Fruit fly (Drosophila melanogaster) whole organism, embryonic: ENCODE data around the gene mEFTs.

Experiments used
- B-H2 ChIP-seq: fragments of 200-800 bp; sonication (Bioruptor generic); optimal IDR thresholded peaks from 2 replicates; lab custom pipeline; 2018; ENCODE audit warnings: missing biosample characterization, mild to moderate bottlenecking, missing genetic modification characterization
- Bdp1 ChIP-seq: fragments of 200-800 bp; sonication (Bioruptor generic); optimal IDR thresholded peaks from 3 replicates; lab custom pipeline; 2016; ENCODE audit warnings: missing biosample characterization, missing genetic modification characterization
- CG10147 ChIP-seq: fragments of 200-800 bp; sonication (Bioruptor generic); optimal IDR thresholded peaks from 2 replicates; lab custom pipeline; 2019; ENCODE audit warnings: missing biosample characterization, mild to moderate bottlenecking, missing genetic modification characterization, moderate library complexity
- CG11398 ChIP-seq: fragments of 200-800 bp; sonication (Bioruptor generic); optimal IDR thresholded peaks from 2 replicates; lab custom pipeline; 2016; ENCODE audit warnings: missing biosample characterization, missing genetic modification characterization
- CG11456 ChIP-seq: fragments of 200-800 bp; sonication (Bioruptor generic); IDR thresholded peaks from 3 replicates; pipeline ENCODE4 v1.3.6; 2022; ENCODE audit warnings: missing biosample characterization, missing genetic modification characterization
- CG12219 ChIP-seq: fragments of 200-800 bp; sonication (Bioruptor generic); optimal IDR thresholded peaks from 3 replicates; lab custom pipeline; 2018; ENCODE audit warnings: missing biosample characterization, mild to moderate bottlenecking, missing genetic modification characterization
- CG13287 ChIP-seq: fragments of 200-800 bp; sonication (Bioruptor generic); IDR thresholded peaks from 2 replicates; pipeline ENCODE4 v1.3.6; 2022; ENCODE audit warnings: missing biosample characterization, missing genetic modification characterization; ENCODE audit not compliant: partially characterized antibody
- CG13894 ChIP-seq: fragments of 200-800 bp; sonication (Bioruptor generic); optimal IDR thresholded peaks from 3 replicates; lab custom pipeline; 2018; ENCODE audit warnings: missing biosample characterization, mild to moderate bottlenecking, missing genetic modification characterization, moderate library complexity
- CG14710 ChIP-seq: fragments of 200-800 bp; sonication (Bioruptor generic); optimal IDR thresholded peaks from 3 replicates; lab custom pipeline; 2019; ENCODE audit warnings: missing biosample characterization, mild to moderate bottlenecking, missing genetic modification characterization, moderate library complexity
- CG14965 ChIP-seq: fragments of 200-800 bp; sonication (Bioruptor generic); optimal IDR thresholded peaks from 2 replicates; lab custom pipeline; 2016; ENCODE audit warnings: missing biosample characterization, missing genetic modification characterization, borderline replicate concordance
- CG15514 ChIP-seq: fragments of 200-800 bp; sonication (Bioruptor generic); optimal IDR thresholded peaks from 3 replicates; lab custom pipeline; 2017; ENCODE audit warnings: missing biosample characterization, missing genetic modification characterization, mild to moderate bottlenecking, moderate library complexity, missing genetic modification reagents
- CG17829 ChIP-seq: fragments of 200-800 bp; optimal IDR thresholded peaks from 2 replicates; lab custom pipeline; 2019; ENCODE audit warnings: missing biosample characterization, mild to moderate bottlenecking, missing genetic modification characterization, moderate library complexity
- CG1792 ChIP-seq: fragments of 200-800 bp; sonication (Bioruptor generic); optimal IDR thresholded peaks from 2 replicates; lab custom pipeline; 2016; ENCODE audit warnings: missing biosample characterization, missing genetic modification characterization
- CG18619 ChIP-seq: fragments of 200-800 bp; sonication (Bioruptor generic); optimal IDR thresholded peaks from 3 replicates; lab custom pipeline; 2017; ENCODE audit warnings: missing biosample characterization, mild to moderate bottlenecking, missing genetic modification characterization
- CG2129 ChIP-seq: fragments of 200-800 bp; sonication (Bioruptor generic); IDR thresholded peaks from 2 replicates; pipeline ENCODE4 v1.3.6; 2022; ENCODE audit warnings: missing biosample characterization, missing genetic modification characterization; ENCODE audit not compliant: partially characterized antibody
- CG2712 ChIP-seq: fragments of 200-800 bp; optimal IDR thresholded peaks from 3 replicates; lab custom pipeline; 2019; ENCODE audit warnings: missing biosample characterization, mild to moderate bottlenecking, missing genetic modification characterization, moderate library complexity
- CG3065 ChIP-seq: fragments of 200-800 bp; sonication (Bioruptor generic); optimal IDR thresholded peaks from 2 replicates; lab custom pipeline; 2016; ENCODE audit warnings: missing biosample characterization, missing genetic modification characterization
- CG3281 ChIP-seq: fragments of 200-800 bp; sonication (Bioruptor generic); optimal IDR thresholded peaks from 3 replicates; lab custom pipeline; 2017; ENCODE audit warnings: missing biosample characterization, mild to moderate bottlenecking, missing genetic modification characterization
- CG4617 ChIP-seq: fragments of 200-800 bp; sonication (Bioruptor generic); optimal IDR thresholded peaks from 3 replicates; lab custom pipeline; 2016; ENCODE audit warnings: missing biosample characterization, missing genetic modification characterization, borderline replicate concordance
- CG6791 ChIP-seq: fragments of 200-800 bp; sonication (Bioruptor generic); IDR thresholded peaks from 3 replicates; pipeline ENCODE4 v1.3.6; 2022; ENCODE audit warnings: missing biosample characterization, missing genetic modification characterization; ENCODE audit not compliant: partially characterized antibody
- CG7271 ChIP-seq: fragments of 200-800 bp; sonication (Bioruptor generic); optimal IDR thresholded peaks from 2 replicates; lab custom pipeline; 2018; ENCODE audit warnings: missing biosample characterization, mild to moderate bottlenecking, missing genetic modification characterization, moderate library complexity
- CG8290 ChIP-seq, 3 experiments: fragments of 200-800 bp; sonication (Bioruptor generic); optimal IDR thresholded peaks; 2 replicates each; lab custom pipeline; 2016 to 2019; ENCODE audit warnings: missing biosample characterization in 3 of 3, missing genetic modification characterization in 3 of 3, mild to moderate bottlenecking in 2 of 3, moderate library complexity in 1 of 3
- Dp ChIP-seq: fragments of 200-800 bp; sonication (Bioruptor generic); optimal IDR thresholded peaks from 2 replicates; lab custom pipeline; 2018; ENCODE audit warnings: missing biosample characterization, mild to moderate bottlenecking, missing genetic modification characterization, moderate library complexity
- Dref ChIP-seq: fragments of 200-800 bp; sonication (Bioruptor generic); IDR thresholded peaks from 2 replicates; pipeline ENCODE4 v1.3.6; 2022; ENCODE audit warnings: missing biosample characterization, missing genetic modification characterization
- Drgx ChIP-seq: fragments of 200-800 bp; sonication (Bioruptor generic); IDR thresholded peaks from 2 replicates; pipeline ENCODE4 v1.3.6; 2022; ENCODE audit warnings: missing biosample characterization, missing genetic modification characterization
- E2f2 ChIP-seq: fragments of 200-800 bp; sonication (Bioruptor generic); IDR thresholded peaks from 2 replicates; pipeline ENCODE4 v1.3.6; 2022; ENCODE audit warnings: missing biosample characterization, missing genetic modification characterization
- HmgD ChIP-seq: fragments of 200-800 bp; sonication (Bioruptor generic); optimal IDR thresholded peaks from 3 replicates; lab custom pipeline; 2016; ENCODE audit warnings: missing biosample characterization, missing genetic modification characterization
- Hr39 ChIP-seq: fragments of >200 bp; optimal IDR thresholded peaks from 2 replicates; lab custom pipeline; 2017
- Hr78 ChIP-seq, 2 experiments: fragments of 200-800 bp in 1 of 2; fragments of >200 bp in 1 of 2; sonication (Bioruptor generic) in 1 of 2; optimal IDR thresholded peaks; 2 replicates each; lab custom pipeline; 2017 to 2019; ENCODE audit warnings: missing biosample characterization in 2 of 2, missing genetic modification characterization in 2 of 2, mild to moderate bottlenecking in 1 of 2, moderate library complexity in 1 of 2
- Kr ChIP-seq: fragments of 200-800 bp; sonication (Bioruptor generic); optimal IDR thresholded peaks from 2 replicates; lab custom pipeline; 2017; ENCODE audit warnings: missing biosample characterization, mild to moderate bottlenecking, missing genetic modification characterization
- Nf-YB ChIP-seq: fragments of 200-800 bp; sonication (Bioruptor generic); optimal IDR thresholded peaks from 3 replicates; lab custom pipeline; 2019; ENCODE audit warnings: missing biosample characterization, mild to moderate bottlenecking, missing genetic modification characterization, moderate library complexity
- Rx ChIP-seq: fragments of 200-800 bp; sonication (Bioruptor generic); IDR thresholded peaks from 2 replicates; pipeline ENCODE4 v1.3.6; 2022; ENCODE audit warnings: missing biosample characterization, missing genetic modification characterization
- Stat92E ChIP-seq, 3 experiments: fragments of >200 bp in 2 of 3; fragments of 200-800 bp in 1 of 3; sonication (Bioruptor generic) in 1 of 3; optimal IDR thresholded peaks; 2 replicates each; lab custom pipeline; 2017 to 2019; ENCODE audit warnings: missing biosample characterization in 3 of 3, missing genetic modification characterization in 3 of 3, mild to moderate bottlenecking in 1 of 3, moderate library complexity in 1 of 3
- ase ChIP-seq: fragments of 200-800 bp; sonication (Bioruptor generic); IDR thresholded peaks from 3 replicates; pipeline ENCODE4 v1.3.6; 2022; ENCODE audit warnings: missing biosample characterization, missing genetic modification characterization
- bab2 ChIP-seq: fragments of 200-800 bp; sonication (Bioruptor generic); optimal IDR thresholded peaks from 2 replicates; lab custom pipeline; 2016; ENCODE audit warnings: missing biosample characterization, missing genetic modification characterization
- bbx ChIP-seq: fragments of 200-800 bp; sonication (Bioruptor generic); IDR thresholded peaks from 2 replicates; pipeline ENCODE4 v1.3.6; 2022; ENCODE audit warnings: missing biosample characterization, missing genetic modification characterization; ENCODE audit not compliant: partially characterized antibody
- cato ChIP-seq: fragments of 200-800 bp; sonication (Bioruptor generic); optimal IDR thresholded peaks from 2 replicates; lab custom pipeline; 2016; ENCODE audit warnings: missing biosample characterization, missing genetic modification characterization, borderline replicate concordance
- en ChIP-seq: fragments of 200-800 bp; sonication (Bioruptor generic); optimal IDR thresholded peaks from 2 replicates; lab custom pipeline; 2016; ENCODE audit warnings: missing biosample characterization, missing genetic modification characterization
- exex ChIP-seq: fragments of 200-800 bp; sonication (Bioruptor generic); optimal IDR thresholded peaks from 4 replicates; lab custom pipeline; 2018; ENCODE audit warnings: missing biosample characterization, mild to moderate bottlenecking, missing genetic modification characterization, moderate library complexity
- hb ChIP-seq: fragments of 200-800 bp; sonication (Bioruptor generic); IDR thresholded peaks from 3 replicates; pipeline ENCODE4 v1.3.6; 2022; ENCODE audit warnings: missing biosample characterization, missing genetic modification characterization; ENCODE audit not compliant: partially characterized antibody
- pita ChIP-seq: fragments of 200-800 bp; sonication (Bioruptor generic); optimal IDR thresholded peaks from 2 replicates; lab custom pipeline; 2017; ENCODE audit warnings: missing biosample characterization, mild to moderate bottlenecking, missing genetic modification characterization
- rib ChIP-seq: fragments of 200-800 bp; sonication (Bioruptor generic); IDR thresholded peaks from 2 replicates; pipeline ENCODE4 v1.3.6; 2022; ENCODE audit warnings: missing biosample characterization, missing genetic modification characterization
- ro ChIP-seq: fragments of 200-800 bp; sonication (Bioruptor generic); IDR thresholded peaks from 2 replicates; pipeline ENCODE4 v1.3.6; 2022; ENCODE audit warnings: missing biosample characterization, missing genetic modification characterization
- scrt ChIP-seq: fragments of 200-800 bp; sonication (Bioruptor generic); optimal IDR thresholded peaks from 2 replicates; lab custom pipeline; 2018; ENCODE audit warnings: missing biosample characterization, mild to moderate bottlenecking, missing genetic modification characterization, moderate library complexity
- tgo ChIP-seq: fragments of 200-800 bp; sonication (Bioruptor generic); IDR thresholded peaks from 3 replicates; pipeline ENCODE4 v1.3.6; 2022; ENCODE audit warnings: missing biosample characterization, missing genetic modification characterization
- vnd ChIP-seq: fragments of 200-800 bp; sonication (Bioruptor generic); IDR thresholded peaks from 3 replicates; pipeline ENCODE4 v1.3.6; 2022; ENCODE audit warnings: missing biosample characterization, missing genetic modification characterization; ENCODE audit not compliant: partially characterized antibody
- yki ChIP-seq: fragments of >200 bp; optimal IDR thresholded peaks from 3 replicates; lab custom pipeline; 2018

Gene mEFTs

DNA sequence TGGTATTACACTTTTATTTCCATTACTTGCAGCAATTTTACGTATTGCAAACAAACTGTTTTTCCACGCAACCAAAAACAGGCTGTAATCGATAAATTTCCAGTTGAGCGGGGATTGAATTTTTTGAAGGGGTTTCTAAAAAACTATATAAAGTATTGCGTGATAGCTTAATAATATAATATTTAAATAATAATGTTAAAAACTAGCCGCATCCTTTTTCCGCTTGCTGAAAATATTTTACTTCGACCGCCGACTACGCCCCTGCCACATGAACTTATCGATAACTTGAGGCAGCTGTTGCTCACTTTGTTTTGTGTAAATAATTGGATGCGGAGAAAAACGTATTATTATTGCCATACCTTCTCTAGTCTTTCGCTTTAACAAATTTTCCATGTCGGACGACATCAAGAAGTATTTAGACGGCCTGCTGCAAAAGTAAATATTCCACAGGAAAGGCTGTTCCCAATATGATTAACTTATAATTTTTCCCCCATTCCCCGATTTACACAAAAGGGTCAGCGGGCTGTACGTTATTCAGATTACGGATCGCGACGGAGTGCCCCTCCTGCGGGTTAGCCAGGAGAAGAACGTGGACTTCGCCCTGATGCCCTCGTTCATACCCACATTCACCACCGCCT, 19.8 kb downstream of the mEFTs start, which contains the start of the genes fws and Lamtor3 (continued):
- TF ChIP-seq scrt (GFP tag; lab: Kevin White, UChicago) (peak; percentile 97), B-H2 (GFP tag; lab: Kevin White, UChicago) (peak; percentile 46), CG15514 (GFP tag; lab: Kevin White, UChicago) (peak; percentile 94), CG13287 (GFP tag; lab: Robert Waterston, UW) (peak; percentile 78), exex (peak; percentile 85), Dp (GFP tag; lab: Kevin White, UChicago) (peak; percentile 56), CG3281 (GFP tag; lab: Kevin White, UChicago) (peak; percentile 97), pita (GFP tag; lab: Kevin White, UChicago) (no peak), Drgx (GFP tag; lab: Robert Waterston, UW) (peak; percentile 100), rib (GFP tag; lab: Robert Waterston, UW) (peak; percentile 98), bbx (GFP tag; lab: Robert Waterston, UW) (no peak), tgo (GFP tag; lab: Robert Waterston, UW) (peak; percentile 99), Rx (GFP tag; lab: Robert Waterston, UW) (peak; percentile 99), CG8290 (GFP tag; optimal IDR thresholded peaks at IDR 0.05; lab: Kevin White, UChicago) (peak; percentile 77), CG8290 (tag; optimal IDR thresholded peaks at IDR 0.05; lab: Kevin White, UChicago) (peak in 1 of 2 experiments; percentile 84), Stat92E (GFP tag; optimal IDR thresholded peaks at IDR 0.05; lab: Kevin White, UChicago) (peak in 1 of 3 experiments; percentile 49), Nf-YB (GFP tag; lab: Kevin White, UChicago) (peak; percentile 86), CG12219 (GFP tag; lab: Kevin White, UChicago) (peak; percentile 95), CG14710 (tag; lab: Kevin White, UChicago) (peak; percentile 95), Hr39 (lab: Kevin White, UChicago) (no peak), Bdp1 (peak; percentile 82), CG11456 (GFP tag; lab: Robert Waterston, UW) (peak; percentile 99)

DNA sequence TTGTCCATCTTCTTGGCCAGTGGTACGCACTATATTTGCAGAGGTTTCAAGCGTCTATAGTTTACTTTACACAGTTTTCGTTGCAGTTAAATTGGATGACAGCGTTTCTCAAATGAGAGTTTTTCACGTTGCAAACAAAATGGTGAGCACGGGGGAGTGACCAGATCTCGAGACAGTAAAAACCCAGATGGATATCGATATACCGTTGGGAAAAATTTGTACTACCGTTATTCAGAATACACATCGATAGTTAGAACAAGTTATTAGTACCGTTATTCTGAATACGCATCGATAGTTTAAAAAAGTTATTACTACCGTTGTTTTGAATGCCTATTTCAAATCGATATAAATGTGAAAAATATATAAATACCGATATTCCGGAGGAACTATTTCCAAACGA, 23.2 kb downstream of the mEFTs start, which contains the start of gene cass:
cass (minus strand) TSS at position 179 of the 400 bp plus-strand sequence.
- TF ChIP-seq bab2 (GFP tag; lab: Kevin White, UChicago) (no peak), CG6791 (GFP tag; lab: Robert Waterston, UW) (peak; percentile 95), cato (no peak), CG13287 (GFP tag; lab: Robert Waterston, UW) (peak; percentile 93), Kr (GFP tag; lab: Kevin White, UChicago) (no peak), E2f2 (GFP tag; lab: Robert Waterston, UW) (peak; percentile 71), Hr39 (lab: Kevin White, UChicago) (no peak), vnd (GFP tag; lab: Robert Waterston, UW) (peak; percentile 88), CG4617 (peak; percentile 69), CG10147 (no peak), CG11398 (GFP tag; lab: Kevin White, UChicago) (no peak), CG18619 (GFP tag; lab: Kevin White, UChicago) (no peak), CG13894 (tag; lab: Kevin White, UChicago) (peak; percentile 13), en (GFP tag; lab: Kevin White, UChicago) (no peak), CG2129 (GFP tag; lab: Robert Waterston, UW) (peak; percentile 83), Dref (peak; percentile 86), ro (GFP tag; lab: Robert Waterston, UW) (no peak), Hr78 (GFP tag; optimal IDR thresholded peaks at IDR 0.05; lab: Kevin White, UChicago) (no peak), CG2712 (peak; percentile 59), CG17829 (peak; percentile 58), CG1792 (GFP tag; lab: Kevin White, UChicago) (no peak), CG14965 (no peak), CG15514 (GFP tag; lab: Kevin White, UChicago) (peak; percentile 63), CG3065 (GFP tag; lab: Kevin White, UChicago) (no peak), ase (GFP tag; lab: Robert Waterston, UW) (no peak), yki (lab: Kevin White, UChicago) (no peak), hb (GFP tag; lab: Robert Waterston, UW) (peak; percentile 86), HmgD (peak; percentile 18), CG7271 (peak; percentile 32)
